Fruit fly (Drosophila melanogaster) whole organism, embryonic: ENCODE results near the gene MtnF.

Experiments
- Atf6 ChIP-seq: fragments of 200-800 bp; sonication (Bioruptor generic); IDR thresholded peaks from 2 replicates; pipeline ENCODE4 v1.3.6; 2022; ENCODE audit warnings: missing biosample characterization, missing genetic modification characterization
- CG11696 ChIP-seq: fragments of 200-800 bp; sonication (Bioruptor generic); IDR thresholded peaks from 2 replicates; pipeline ENCODE4 v1.3.6; 2022; ENCODE audit warnings: missing biosample characterization, missing genetic modification characterization
- CG12299 ChIP-seq: fragments of 200-800 bp; sonication (Bioruptor generic); optimal IDR thresholded peaks from 2 replicates; lab custom pipeline; 2018; ENCODE audit warnings: missing biosample characterization, mild to moderate bottlenecking, missing genetic modification characterization
- CG12942 ChIP-seq: fragments of 200-800 bp; sonication (Bioruptor generic); optimal IDR thresholded peaks from 3 replicates; lab custom pipeline; 2016; ENCODE audit warnings: missing biosample characterization, missing genetic modification characterization
- CG13123 ChIP-seq: fragments of 200-800 bp; sonication (Bioruptor generic); optimal IDR thresholded peaks from 2 replicates; lab custom pipeline; 2016; ENCODE audit warnings: missing biosample characterization, missing genetic modification characterization
- CG14441 ChIP-seq: fragments of 200-800 bp; sonication (Bioruptor generic); IDR thresholded peaks from 2 replicates; pipeline ENCODE4 v1.3.6; 2022; ENCODE audit warnings: missing biosample characterization, missing genetic modification characterization
- CG14710 ChIP-seq: fragments of 200-800 bp; sonication (Bioruptor generic); optimal IDR thresholded peaks from 3 replicates; lab custom pipeline; 2019; ENCODE audit warnings: missing biosample characterization, mild to moderate bottlenecking, missing genetic modification characterization, moderate library complexity
- CG14860 ChIP-seq: fragments of 200-800 bp; sonication (Bioruptor generic); IDR thresholded peaks from 3 replicates; pipeline ENCODE4 v1.3.6; 2022; ENCODE audit warnings: missing biosample characterization, missing genetic modification characterization; ENCODE audit not compliant: partially characterized antibody
- CG15696 ChIP-seq: fragments of 200-800 bp; sonication (Bioruptor generic); optimal IDR thresholded peaks from 2 replicates; lab custom pipeline; 2019; ENCODE audit warnings: missing biosample characterization, mild to moderate bottlenecking, missing genetic modification characterization, moderate library complexity
- CG2202 ChIP-seq: fragments of 200-800 bp; sonication (Bioruptor generic); optimal IDR thresholded peaks from 2 replicates; lab custom pipeline; 2018; ENCODE audit warnings: missing biosample characterization, mild to moderate bottlenecking, missing genetic modification characterization
- CG30403 ChIP-seq: fragments of 200-800 bp; sonication (Bioruptor generic); optimal IDR thresholded peaks from 3 replicates; lab custom pipeline; 2016; ENCODE audit warnings: missing biosample characterization, missing genetic modification characterization
- CG3407 ChIP-seq: fragments of 200-800 bp; sonication (Bioruptor generic); optimal IDR thresholded peaks from 2 replicates; lab custom pipeline; 2018; ENCODE audit warnings: missing biosample characterization, mild to moderate bottlenecking, missing genetic modification characterization
- CG5245 ChIP-seq: fragments of 200-800 bp; sonication (Bioruptor generic); optimal IDR thresholded peaks from 3 replicates; lab custom pipeline; 2016; ENCODE audit warnings: missing biosample characterization, missing genetic modification characterization
- CG7987 ChIP-seq: fragments of 200-800 bp; sonication (Bioruptor generic); optimal IDR thresholded peaks from 2 replicates; lab custom pipeline; 2018; ENCODE audit warnings: missing biosample characterization, mild to moderate bottlenecking, missing genetic modification characterization, moderate library complexity
- CG9437 ChIP-seq: fragments of 200-800 bp; sonication (Bioruptor generic); optimal IDR thresholded peaks from 2 replicates; lab custom pipeline; 2018; ENCODE audit warnings: missing biosample characterization, mild to moderate bottlenecking, missing genetic modification characterization
- Camta ChIP-seq: fragments of 200-800 bp; sonication (Bioruptor generic); optimal IDR thresholded peaks from 2 replicates; lab custom pipeline; 2016; ENCODE audit warnings: missing biosample characterization, missing genetic modification characterization
- D ChIP-seq, 2 experiments: fragments of 200-800 bp in 1 of 2; fragments of >200 bp in 1 of 2; sonication (Bioruptor generic) in 1 of 2; optimal IDR thresholded peaks; 2 replicates in 1 of 2; 3 replicates in 1 of 2; lab custom pipeline; 2017; ENCODE audit warnings: mild to moderate bottlenecking in 1 of 2, missing biosample characterization in 1 of 2, missing genetic modification characterization in 1 of 2, missing genetic modification reagents in 1 of 2
- Ets97D ChIP-seq: fragments of 200-800 bp; sonication (Bioruptor generic); optimal IDR thresholded peaks from 3 replicates; lab custom pipeline; 2016; ENCODE audit warnings: missing biosample characterization, missing genetic modification characterization
- H2.0 ChIP-seq: fragments of 200-800 bp; sonication (Bioruptor generic); IDR thresholded peaks from 2 replicates; pipeline ENCODE4 v1.3.6; 2022; ENCODE audit warnings: missing biosample characterization, missing genetic modification characterization
- HHEX ChIP-seq: fragments of 200-800 bp; sonication (Bioruptor generic); optimal IDR thresholded peaks from 3 replicates; lab custom pipeline; 2017; ENCODE audit warnings: missing biosample characterization, mild to moderate bottlenecking, missing genetic modification characterization, missing genetic modification reagents
- Meics ChIP-seq: fragments of 200-800 bp; sonication (Bioruptor generic); optimal IDR thresholded peaks from 2 replicates; lab custom pipeline; 2017; ENCODE audit warnings: missing biosample characterization, mild to moderate bottlenecking, missing genetic modification characterization
- Myb ChIP-seq: fragments of 200-800 bp; sonication (Bioruptor generic); optimal IDR thresholded peaks from 2 replicates; lab custom pipeline; 2016; ENCODE audit warnings: missing biosample characterization, missing genetic modification characterization
- Neu2 ChIP-seq: fragments of 200-800 bp; sonication (Bioruptor generic); optimal IDR thresholded peaks from 3 replicates; lab custom pipeline; 2016; ENCODE audit warnings: missing biosample characterization, missing genetic modification characterization, borderline replicate concordance
- Rx ChIP-seq: fragments of 200-800 bp; sonication (Bioruptor generic); IDR thresholded peaks from 2 replicates; pipeline ENCODE4 v1.3.6; 2022; ENCODE audit warnings: missing biosample characterization, missing genetic modification characterization
- Vsx1 ChIP-seq: fragments of 200-800 bp; sonication (Bioruptor generic); optimal IDR thresholded peaks from 2 replicates; lab custom pipeline; 2017; ENCODE audit warnings: missing biosample characterization, mild to moderate bottlenecking, missing genetic modification characterization, missing genetic modification reagents
- ap ChIP-seq: fragments of 200-800 bp; sonication (Bioruptor generic); IDR thresholded peaks from 2 replicates; pipeline ENCODE4 v1.3.6; 2022; ENCODE audit warnings: missing biosample characterization, missing genetic modification characterization
- bcd ChIP-seq: fragments of 200-800 bp; sonication (Bioruptor generic); optimal IDR thresholded peaks from 2 replicates; lab custom pipeline; 2017; ENCODE audit warnings: missing biosample characterization, mild to moderate bottlenecking, missing genetic modification characterization
- bowl ChIP-seq: fragments of 200-800 bp; sonication (Bioruptor generic); IDR thresholded peaks from 2 replicates; pipeline ENCODE4 v1.3.6; 2022; ENCODE audit warnings: missing biosample characterization, missing genetic modification characterization
- br ChIP-seq: fragments of >200 bp; optimal IDR thresholded peaks from 2 replicates; lab custom pipeline; 2017
- bsh ChIP-seq, 2 experiments: fragments of 200-800 bp; sonication (Bioruptor generic); optimal IDR thresholded peaks; 2 replicates each; lab custom pipeline; 2017 to 2018; ENCODE audit warnings: mild to moderate bottlenecking in 2 of 2, missing biosample characterization in 2 of 2, missing genetic modification characterization in 2 of 2, moderate library complexity in 1 of 2
- chinmo ChIP-seq: fragments of 200-800 bp; sonication (Bioruptor generic); IDR thresholded peaks from 4 replicates; pipeline ENCODE4 v1.3.6; 2022; ENCODE audit warnings: missing biosample characterization, missing genetic modification characterization; ENCODE audit not compliant: partially characterized antibody
- croc ChIP-seq: fragments of 200-800 bp; sonication (Bioruptor generic); conservative IDR thresholded peaks from 3 replicates; pipeline ENCODE4 v1.3.6; 2022; ENCODE audit warnings: missing biosample characterization, missing genetic modification characterization
- disco-r ChIP-seq: fragments of 200-800 bp; sonication (Bioruptor generic); optimal IDR thresholded peaks from 2 replicates; lab custom pipeline; 2016; ENCODE audit warnings: missing biosample characterization, missing genetic modification characterization
- dysf ChIP-seq: fragments of 200-800 bp; sonication (Bioruptor generic); IDR thresholded peaks from 3 replicates; pipeline ENCODE4 v1.3.6; 2022; ENCODE audit warnings: missing biosample characterization, missing genetic modification characterization
- emc ChIP-seq: fragments of 200-800 bp; sonication (Bioruptor generic); optimal IDR thresholded peaks from 2 replicates; lab custom pipeline; 2016; ENCODE audit warnings: missing biosample characterization, missing genetic modification characterization
- fd102C ChIP-seq: fragments of 200-800 bp; sonication (Bioruptor generic); optimal IDR thresholded peaks from 2 replicates; lab custom pipeline; 2018; ENCODE audit warnings: missing biosample characterization, mild to moderate bottlenecking, missing genetic modification characterization, moderate library complexity
- hbn ChIP-seq: fragments of 200-800 bp; sonication (Bioruptor generic); IDR thresholded peaks from 2 replicates; pipeline ENCODE4 v1.3.6; 2022; ENCODE audit warnings: missing biosample characterization, missing genetic modification characterization; ENCODE audit not compliant: partially characterized antibody
- hth ChIP-seq: fragments of >200 bp; optimal IDR thresholded peaks from 2 replicates; lab custom pipeline; 2017; ENCODE audit warnings: inconsistent platforms
- lab ChIP-seq: fragments of 200-800 bp; sonication (Bioruptor generic); optimal IDR thresholded peaks from 3 replicates; lab custom pipeline; 2017; ENCODE audit warnings: missing biosample characterization, missing genetic modification characterization, mild to moderate bottlenecking, moderate library complexity, missing genetic modification reagents
- lmd ChIP-seq: fragments of 200-800 bp; sonication (Bioruptor generic); IDR thresholded peaks from 2 replicates; pipeline ENCODE4 v1.3.6; 2022; ENCODE audit warnings: missing biosample characterization, missing genetic modification characterization
- lov ChIP-seq, 2 experiments: fragments of 200-800 bp in 1 of 2; fragments of >200 bp in 1 of 2; sonication (Bioruptor generic) in 1 of 2; IDR thresholded peaks in 1 of 2; optimal IDR thresholded peaks in 1 of 2; 2 replicates in 1 of 2; 3 replicates in 1 of 2; pipeline versions ENCODE4 v1.3.6 to Lab custom; 2017 to 2022; ENCODE audit warnings: missing biosample characterization in 1 of 2, missing genetic modification characterization in 1 of 2
- mam ChIP-seq: fragments of 200-800 bp; sonication (Bioruptor generic); optimal IDR thresholded peaks from 3 replicates; lab custom pipeline; 2016; ENCODE audit warnings: missing biosample characterization, missing genetic modification characterization
- peb ChIP-seq: fragments of 200-800 bp; sonication (Bioruptor generic); IDR thresholded peaks from 2 replicates; pipeline ENCODE4 v1.3.6; 2022; ENCODE audit warnings: missing biosample characterization, missing genetic modification characterization
- psq ChIP-seq: fragments of 200-800 bp; sonication (Bioruptor generic); optimal IDR thresholded peaks from 2 replicates; lab custom pipeline; 2017; ENCODE audit warnings: missing biosample characterization, missing genetic modification characterization
- sd ChIP-seq: fragments of 200-800 bp; sonication (Bioruptor generic); optimal IDR thresholded peaks from 3 replicates; lab custom pipeline; 2018; ENCODE audit warnings: missing biosample characterization, mild to moderate bottlenecking, missing genetic modification characterization, moderate library complexity
- ssp ChIP-seq: fragments of 200-800 bp; sonication (Bioruptor generic); IDR thresholded peaks from 2 replicates; pipeline ENCODE4 v1.3.6; 2022; ENCODE audit warnings: missing biosample characterization, missing genetic modification characterization
- usp ChIP-seq: fragments of >200 bp; optimal IDR thresholded peaks from 2 replicates; lab custom pipeline; 2017; ENCODE audit warnings: missing biosample characterization, missing genetic modification characterization
- vnd ChIP-seq: fragments of 200-800 bp; sonication (Bioruptor generic); IDR thresholded peaks from 3 replicates; pipeline ENCODE4 v1.3.6; 2022; ENCODE audit warnings: missing biosample characterization, missing genetic modification characterization; ENCODE audit not compliant: partially characterized antibody
- wor ChIP-seq: fragments of 200-800 bp; sonication (Bioruptor generic); IDR thresholded peaks from 2 replicates; pipeline ENCODE4 v1.3.6; 2022; ENCODE audit warnings: missing biosample characterization, missing genetic modification characterization
- zf30C ChIP-seq: fragments of 200-800 bp; sonication (Bioruptor generic); optimal IDR thresholded peaks from 3 replicates; lab custom pipeline; 2018; ENCODE audit warnings: missing biosample characterization, mild to moderate bottlenecking, missing genetic modification characterization

Gene MtnF

dm6 chr3R:24654770-24655322 lies 19.9 kb upstream of the MtnF start, which contains the start of the genes CG31125 and CG6695 (continued):
- TF ChIP-seq bsh (GFP tag; optimal IDR thresholded peaks at IDR 0.05; lab: Kevin White, UChicago) (peak in 1 of 2 experiments; percentile 23), CG12299 (no peak), Neu2 (GFP tag; lab: Kevin White, UChicago) (peak; percentile 79), peb (GFP tag; lab: Robert Waterston, UW) (no peak), lab (no peak), Rx (GFP tag; lab: Robert Waterston, UW) (no peak), sd (tag; lab: Kevin White, UChicago) (no peak), CG14860 (GFP tag; lab: Robert Waterston, UW) (peak; percentile 64), dysf (GFP tag; lab: Robert Waterston, UW) (peak; percentile 58; the same call in 2 of the 3 replicates), H2.0 (peak; percentile 20; the same call in 1 of the 2 replicates), chinmo (GFP tag; lab: Robert Waterston, UW) (peak; percentile 77; the same call in 1 of the 4 replicates), croc (GFP tag; lab: Robert Waterston, UW) (no peak), mam (GFP tag; lab: Kevin White, UChicago) (peak; percentile 78), CG9437 (GFP tag; lab: Kevin White, UChicago) (peak; percentile 60), lov (optimal IDR thresholded peaks at IDR 0.05; lab: Kevin White, UChicago) (no peak), lov (GFP tag; IDR thresholded peaks at IDR 0.05; lab: Robert Waterston, UW) (no peak), Vsx1 (no peak), CG5245 (GFP tag; lab: Kevin White, UChicago) (no peak), usp (no peak), CG3407 (GFP tag; lab: Kevin White, UChicago) (no peak), Meics (GFP tag; lab: Kevin White, UChicago) (no peak), Camta (GFP tag; lab: Kevin White, UChicago) (peak; percentile 62), ap (no peak), CG12942 (GFP tag; lab: Kevin White, UChicago) (peak; percentile 21), CG7987 (GFP tag; lab: Kevin White, UChicago) (no peak), CG11696 (GFP tag; lab: Robert Waterston, UW) (no peak), CG13123 (GFP tag; lab: Kevin White, UChicago) (peak; percentile 40), disco-r (GFP tag; lab: Kevin White, UChicago) (no peak), wor (GFP tag; lab: Robert Waterston, UW) (no peak), hth (lab: Kevin White, UChicago) (no peak), bowl (GFP tag; lab: Robert Waterston, UW) (no peak), Atf6 (GFP tag; lab: Robert Waterston, UW) (peak; percentile 40; the same call in 1 of the 2 replicates), HHEX (GFP tag; lab: Kevin White, UChicago) (no peak), Ets97D (GFP tag; lab: Kevin White, UChicago) (peak; percentile 82), CG14441 (GFP tag; lab: Robert Waterston, UW) (peak; percentile 29; the same call in 1 of the 2 replicates), zf30C (GFP tag; lab: Kevin White, UChicago) (no peak), ssp (GFP tag; lab: Robert Waterston, UW) (peak; percentile 53), D (optimal IDR thresholded peaks at IDR 0.05; lab: Kevin White, UChicago) (no peak), D (GFP tag; optimal IDR thresholded peaks at IDR 0.05; lab: Kevin White, UChicago) (no peak), psq (GFP tag; lab: Kevin White, UChicago) (peak; percentile 2), hbn (GFP tag; lab: Robert Waterston, UW) (peak; percentile 68), bcd (GFP tag; lab: Kevin White, UChicago) (peak; percentile 31), lmd (GFP tag; lab: Robert Waterston, UW) (peak; percentile 43; the same call in 1 of the 2 replicates), br (lab: Kevin White, UChicago) (no peak), emc (GFP tag; lab: Kevin White, UChicago) (no peak), CG2202 (tag; lab: Kevin White, UChicago) (no peak), CG30403 (GFP tag; lab: Kevin White, UChicago) (peak; percentile 63), Myb (GFP tag; lab: Kevin White, UChicago) (peak; percentile 96), CG15696 (peak; percentile 53), fd102C (GFP tag; lab: Kevin White, UChicago) (no peak), vnd (GFP tag; lab: Robert Waterston, UW) (peak; percentile 73), CG14710 (tag; lab: Kevin White, UChicago) (peak; percentile 75)
